Fruit fly (Drosophila melanogaster): ENCODE results near the gene CG32391.
A peak's percentile ranks its signal among the peaks of the same experiment; 100 is the strongest.

Gene CG32391

dm6 chr3L:7087347-7087746, 18.3 kb upstream of the CG32391 start (continued):
- TF ChIP-seq achi (GFP tag; optimal IDR thresholded peaks at IDR 0.05) (no peak), acj6 (GFP tag; optimal IDR thresholded peaks at IDR 0.05) (no peak), fd85E (GFP tag; optimal IDR thresholded peaks at IDR 0.05) (no peak), Gug (GFP tag; IDR thresholded peaks at IDR 0.05) (no peak), CG7368 (GFP tag; optimal IDR thresholded peaks at IDR 0.05) (peak; percentile 29), CG32006 (GFP tag; optimal IDR thresholded peaks at IDR 0.05) (peak; percentile 3), CG8632 (GFP tag; optimal IDR thresholded peaks at IDR 0.05) (no peak), cyc (GFP tag; optimal IDR thresholded peaks at IDR 0.05) (no peak), fkh (GFP tag; optimal IDR thresholded peaks at IDR 0.05) (no peak)

dm6 chr3L:7086558-7087059, 17.6 kb upstream of the CG32391 start, which contains the start of gene Cpr65Ea:
TSS of gene Cpr65Ea (minus strand) at chr3L:7086608.
- TF ChIP-seq CG11294 (GFP tag; IDR thresholded peaks at IDR 0.05) (no peak), svp (GFP tag) (no peak), Eip75B (GFP tag; optimal IDR thresholded peaks at IDR 0.05) (no peak), CG7368 (GFP tag; optimal IDR thresholded peaks at IDR 0.05) (no peak), CG6854 (GFP tag; optimal IDR thresholded peaks at IDR 0.05) (no peak), Ets21C (GFP tag; optimal IDR thresholded peaks at IDR 0.05) (no peak), Eip78C (GFP tag) (peak; percentile 10)

dm6 chr3L:7086093-7086492, 17.1 kb upstream of the CG32391 start:
- TF ChIP-seq Sox15 (GFP tag; optimal IDR thresholded peaks at IDR 0.05) (no peak), CG32006 (GFP tag; optimal IDR thresholded peaks at IDR 0.05) (no peak), ss (GFP tag; optimal IDR thresholded peaks at IDR 0.05) (no peak), Eip75B (GFP tag; optimal IDR thresholded peaks at IDR 0.05) (no peak), fd85E (GFP tag; optimal IDR thresholded peaks at IDR 0.05) (no peak), fkh (GFP tag; optimal IDR thresholded peaks at IDR 0.05) (no peak), OdsH (GFP tag; optimal IDR thresholded peaks at IDR 0.05) (no peak), net (GFP tag; optimal IDR thresholded peaks at IDR 0.05) (no peak), CG10631 (GFP tag; optimal IDR thresholded peaks at IDR 0.05) (no peak), CG1621 (tag; optimal IDR thresholded peaks at IDR 0.05) (no peak), spab (GFP tag; optimal IDR thresholded peaks at IDR 0.05) (no peak)

dm6 chr3L:7082168-7082567, 13.2 kb upstream of the CG32391 start:
- no peak for TF ChIP-seq net (GFP tag; optimal IDR thresholded peaks at IDR 0.05)
- no peak for TF ChIP-seq Eip75B (GFP tag; optimal IDR thresholded peaks at IDR 0.05)
- TF ChIP-seq Eip78C (GFP tag), result no peak
- no peak for TF ChIP-seq CG11762 (GFP tag; optimal IDR thresholded peaks at IDR 0.05; ENCODE audit: insufficient read depth)
- no peak for TF ChIP-seq ss (GFP tag; optimal IDR thresholded peaks at IDR 0.05)
- no peak for TF ChIP-seq fkh (GFP tag; optimal IDR thresholded peaks at IDR 0.05)
- no peak for TF ChIP-seq CG1621 (tag; optimal IDR thresholded peaks at IDR 0.05)
- no peak for TF ChIP-seq pdm3 (GFP tag; optimal IDR thresholded peaks at IDR 0.05)
- TF ChIP-seq CG9139 (GFP tag; optimal IDR thresholded peaks at IDR 0.05), result no peak
- no peak for TF ChIP-seq achi (GFP tag; optimal IDR thresholded peaks at IDR 0.05)
- no peak for TF ChIP-seq CG6276 (GFP tag; optimal IDR thresholded peaks at IDR 0.05)
- no peak for TF ChIP-seq salr (GFP tag; optimal IDR thresholded peaks at IDR 0.05)
- TF ChIP-seq Sox15 (GFP tag; optimal IDR thresholded peaks at IDR 0.05), result no peak
- no peak for TF ChIP-seq Sox102F (GFP tag; optimal IDR thresholded peaks at IDR 0.05)

- TF ChIP-seq CG32006 (GFP tag; optimal IDR thresholded peaks at IDR 0.05), result no peak
- TF ChIP-seq CG8319 (GFP tag; optimal IDR thresholded peaks at IDR 0.05), result no peak
- no peak for TF ChIP-seq CG8632 (GFP tag; optimal IDR thresholded peaks at IDR 0.05)
- TF ChIP-seq eg (GFP tag; IDR thresholded peaks at IDR 0.05), result no peak
- TF ChIP-seq Ets21C (GFP tag; optimal IDR thresholded peaks at IDR 0.05), result no peak
Measured at dm6 chr3L:7077258-7077657, 8.3 kb upstream of the CG32391 start, which contains the start of gene CG8641. TSS of gene CG8641 (minus strand) at chr3L:7077462.

- TF ChIP-seq vri (GFP tag; optimal IDR thresholded peaks at IDR 0.05) (no peak), Ets96B (tag; optimal IDR thresholded peaks at IDR 0.05) (no peak), pdm3 (GFP tag; optimal IDR thresholded peaks at IDR 0.05) (no peak), Met (GFP tag; optimal IDR thresholded peaks at IDR 0.05) (no peak), Sox102F (GFP tag; optimal IDR thresholded peaks at IDR 0.05) (no peak), CG10669 (GFP tag; optimal IDR thresholded peaks at IDR 0.05) (no peak), topi (GFP tag; optimal IDR thresholded peaks at IDR 0.05) (no peak)
Measured at dm6 chr3L:7075147-7075546, 6.1 kb upstream of the CG32391 start, which contains the start of gene CG34030. TSS of gene CG34030 (minus strand) at chr3L:7075247.
